Worm (Caenorhabditis elegans) whole organism, mixed stage, embryonic: Measurements from ENCODE around the gene rps-23.
A peak's percentile ranks its signal among the peaks of the same experiment; 100 is the strongest.

Experiments used
- M03D4.4 ChIP-seq: sonication (generic microtip); optimal IDR thresholded peaks from 2 replicates; lab custom pipeline; 2017; ENCODE audit warnings: mild to moderate bottlenecking, missing genetic modification characterization, missing compliant biosample characterization
- bed-3 ChIP-seq: fragments of 200-800 bp; sonication (Bioruptor generic); optimal IDR thresholded peaks from 3 replicates; lab custom pipeline; 2018; ENCODE audit warnings: mild to moderate bottlenecking, missing genetic modification characterization, moderate library complexity, missing compliant biosample characterization
- blmp-1 ChIP-seq: fragments of 150-350 bp; optimal IDR thresholded peaks from 2 replicates; lab custom pipeline; 2014; ENCODE audit warnings: missing biosample characterization, missing genetic modification characterization
- ceh-39 ChIP-seq: fragments of 150-350 bp; optimal IDR thresholded peaks from 2 replicates; lab custom pipeline; 2014; ENCODE audit warnings: missing biosample characterization, missing genetic modification characterization
- ceh-43 ChIP-seq: fragments of 200-800 bp; sonication (Bioruptor generic); optimal IDR thresholded peaks from 2 replicates; lab custom pipeline; 2018; ENCODE audit warnings: mild to moderate bottlenecking, missing genetic modification characterization, moderate library complexity, missing compliant biosample characterization
- ceh-83 ChIP-seq: fragments of 200-800 bp; sonication (Bioruptor generic); optimal IDR thresholded peaks from 2 replicates; lab custom pipeline; 2018; ENCODE audit warnings: mild to moderate bottlenecking, missing genetic modification characterization, missing compliant biosample characterization
- ces-1 ChIP-seq: fragments of 150-350 bp; optimal IDR thresholded peaks from 2 replicates; lab custom pipeline; 2014; ENCODE audit warnings: missing biosample characterization, missing genetic modification reagents, missing genetic modification characterization
- cnd-1 ChIP-seq: fragments of 200-800 bp; sonication (Bioruptor generic); optimal IDR thresholded peaks from 2 replicates; lab custom pipeline; 2018; ENCODE audit warnings: mild to moderate bottlenecking, missing genetic modification characterization, missing compliant biosample characterization
- elt-1 ChIP-seq: sonication (generic microtip); optimal IDR thresholded peaks from 2 replicates; lab custom pipeline; 2017; ENCODE audit warnings: missing genetic modification characterization, mild to moderate bottlenecking, missing compliant biosample characterization, antibody characterized with exemption, moderate library complexity, borderline replicate concordance; ENCODE audit not compliant: insufficient read depth
- elt-3 ChIP-seq: fragments of 150-350 bp; optimal IDR thresholded peaks from 2 replicates; lab custom pipeline; 2014; ENCODE audit warnings: missing biosample characterization, missing genetic modification characterization
- flh-1 ChIP-seq: fragments of 200-800 bp; sonication (Bioruptor generic); optimal IDR thresholded peaks from 2 replicates; lab custom pipeline; 2018; ENCODE audit warnings: mild to moderate bottlenecking, missing genetic modification characterization, moderate library complexity, missing compliant biosample characterization
- ham-2 ChIP-seq: fragments of 200-800 bp; sonication (Bioruptor generic); optimal IDR thresholded peaks from 2 replicates; lab custom pipeline; 2018; ENCODE audit warnings: mild to moderate bottlenecking, missing genetic modification characterization, missing compliant biosample characterization
- hlh-1 ChIP-seq: fragments of 150-350 bp; optimal IDR thresholded peaks from 2 replicates; lab custom pipeline; 2014; ENCODE audit warnings: missing biosample characterization, missing genetic modification reagents, missing genetic modification characterization
- lin-13 ChIP-seq: fragments of 150-350 bp; optimal IDR thresholded peaks from 2 replicates; lab custom pipeline; 2014; ENCODE audit warnings: missing biosample characterization, missing genetic modification characterization
- lin-32 ChIP-seq: fragments of 200-800 bp; sonication (Bioruptor generic); optimal IDR thresholded peaks from 2 replicates; lab custom pipeline; 2018; ENCODE audit warnings: mild to moderate bottlenecking, missing genetic modification characterization, missing compliant biosample characterization
- lsy-2 ChIP-seq: fragments of 150-350 bp; optimal IDR thresholded peaks from 2 replicates; lab custom pipeline; 2014; ENCODE audit warnings: missing biosample characterization, missing genetic modification characterization
- mab-5 ChIP-seq: fragments of 150-350 bp; optimal IDR thresholded peaks from 2 replicates; lab custom pipeline; 2014; ENCODE audit warnings: missing biosample characterization, missing genetic modification characterization
- mep-1 ChIP-seq: fragments of 150-350 bp; optimal IDR thresholded peaks from 2 replicates; lab custom pipeline; 2017; ENCODE audit warnings: missing biosample characterization, missing genetic modification reagents, missing genetic modification characterization, inconsistent platforms
- nhr-12 ChIP-seq: fragments of 150-350 bp; optimal IDR thresholded peaks from 2 replicates; lab custom pipeline; 2014; ENCODE audit warnings: missing biosample characterization, missing genetic modification characterization
- nhr-2 ChIP-seq: fragments of 150-350 bp; optimal IDR thresholded peaks from 2 replicates; lab custom pipeline; 2014; ENCODE audit warnings: missing biosample characterization, missing genetic modification characterization
- nhr-237 ChIP-seq: fragments of 150-350 bp; optimal IDR thresholded peaks from 2 replicates; lab custom pipeline; 2014; ENCODE audit warnings: missing biosample characterization, missing genetic modification characterization
- nhr-28 ChIP-seq: fragments of 150-350 bp; optimal IDR thresholded peaks from 2 replicates; lab custom pipeline; 2014; ENCODE audit warnings: missing biosample characterization, missing genetic modification characterization
- nhr-76 ChIP-seq: sonication (generic microtip); optimal IDR thresholded peaks from 2 replicates; lab custom pipeline; 2017; ENCODE audit warnings: missing biosample characterization, missing genetic modification characterization
- pha-4 ChIP-seq: fragments of 150-350 bp; optimal IDR thresholded peaks from 2 replicates; lab custom pipeline; 2018; ENCODE audit warnings: missing biosample characterization, missing genetic modification reagents, missing genetic modification characterization
- sem-2 ChIP-seq: fragments of 200-800 bp; sonication (Bioruptor generic); optimal IDR thresholded peaks from 2 replicates; lab custom pipeline; 2018; ENCODE audit warnings: mild to moderate bottlenecking, missing genetic modification characterization, missing compliant biosample characterization
- sptf-1 ChIP-seq: sonication (generic microtip); optimal IDR thresholded peaks from 2 replicates; lab custom pipeline; 2017; ENCODE audit warnings: mild to moderate bottlenecking, missing genetic modification characterization, moderate library complexity, missing compliant biosample characterization
- tbx-8 ChIP-seq: fragments of 200-800 bp; sonication (Bioruptor generic); optimal IDR thresholded peaks from 2 replicates; lab custom pipeline; 2018; ENCODE audit warnings: mild to moderate bottlenecking, missing genetic modification characterization, moderate library complexity, missing compliant biosample characterization
- unc-120 ChIP-seq: sonication (generic microtip); optimal IDR thresholded peaks from 2 replicates; lab custom pipeline; 2017; ENCODE audit warnings: missing genetic modification characterization, missing compliant biosample characterization; ENCODE audit not compliant: poor library complexity, severe bottlenecking
- unc-39 ChIP-seq: fragments of 150-350 bp; optimal IDR thresholded peaks from 2 replicates; lab custom pipeline; 2014; ENCODE audit warnings: missing biosample characterization, missing genetic modification characterization
- unc-62 ChIP-seq: fragments of 150-350 bp; optimal IDR thresholded peaks from 2 replicates; lab custom pipeline; 2014; ENCODE audit warnings: missing biosample characterization, missing genetic modification reagents, missing genetic modification characterization
- zip-8 ChIP-seq: fragments of 150-350 bp; optimal IDR thresholded peaks from 2 replicates; lab custom pipeline; 2014; ENCODE audit warnings: missing biosample characterization, missing genetic modification characterization
- ztf-11 ChIP-seq: fragments of 150-350 bp; optimal IDR thresholded peaks from 2 replicates; lab custom pipeline; 2014; ENCODE audit warnings: missing biosample characterization, missing genetic modification characterization

rps-23 gene

ce11 chrIV:12382864-12383263 is 8.0 kb downstream of the rps-23 start, which contains the start of gene thn-2:
Gene thn-2, plus strand, starts transcription at chrIV:12383170.
- no peak for TF ChIP-seq ces-1 (GFP tag; lab: Kevin White, UChicago)
- TF ChIP-seq elt-3 (tag; lab: Kevin White, UChicago): no peak

DNA sequence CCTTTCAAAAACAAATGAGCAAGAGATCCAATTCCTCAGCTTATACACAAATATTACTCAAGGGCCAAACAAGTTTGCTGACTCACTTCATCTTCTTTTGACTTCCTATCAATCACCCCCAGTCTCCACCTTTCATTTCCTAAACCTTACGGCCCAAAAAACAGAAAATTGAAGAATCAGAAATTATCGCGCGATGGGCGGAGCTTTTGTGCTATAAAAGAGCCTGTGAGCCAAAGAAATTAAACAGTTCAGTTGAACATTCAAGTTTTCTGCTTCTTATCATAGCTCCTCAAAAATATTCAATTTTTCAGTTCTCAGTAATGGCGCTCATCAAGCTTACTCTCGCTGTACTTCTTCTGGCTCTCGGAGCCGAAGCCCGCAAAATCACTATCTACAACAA is 11.1 kb downstream of the rps-23 start, which contains the start of gene thn-1:
thn-1 (plus strand) TSS at position 301 of the 400 bp plus-strand sequence.
- TF ChIP-seq sem-2 (GFP tag; lab: Kevin White, UChicago) (no peak), M03D4.4 (tag; lab: Kevin White, UChicago) (no peak), nhr-237 (no peak), ceh-83 (GFP tag; lab: Kevin White, UChicago) (no peak), blmp-1 (tag; lab: Kevin White, UChicago) (no peak), nhr-12 (tag; lab: Kevin White, UChicago) (no peak), ham-2 (GFP tag; lab: Kevin White, UChicago) (no peak), lin-13 (no peak), zip-8 (tag; lab: Kevin White, UChicago) (no peak)
- TF ChIP-seq, all 35 proteins: peak for 0

ce11 chrIV:12378919-12379318 is 11.9 kb downstream of the rps-23 start:
- TF ChIP-seq lsy-2 (tag; lab: Kevin White, UChicago) (no peak), sem-2 (GFP tag; lab: Kevin White, UChicago) (no peak), nhr-237 (no peak), nhr-28 (no peak), nhr-76 (no peak), flh-1 (GFP tag; lab: Kevin White, UChicago) (no peak), ztf-11 (tag; lab: Kevin White, UChicago) (no peak), nhr-12 (tag; lab: Kevin White, UChicago) (no peak)

ce11 chrIV:12376021-12376420 is 14.8 kb downstream of the rps-23 start, which contains the start of gene atz-1:
Gene atz-1, minus strand, starts transcription at chrIV:12376121.
- TF ChIP-seq cnd-1 (tag; lab: Kevin White, UChicago) (no peak), ceh-39 (tag; lab: Kevin White, UChicago) (peak; percentile 36), nhr-28 (no peak), nhr-2 (tag; lab: Kevin White, UChicago) (peak; percentile 80)
- TF ChIP-seq, all 35 proteins: peak for 2

ce11 chrIV:12371879-12372278 is 19.0 kb downstream of the rps-23 start, which contains the start of gene wdr-46:
Gene wdr-46, plus strand, starts transcription at chrIV:12372253.
- no peak for TF ChIP-seq unc-120 (tag; lab: Kevin White, UChicago)
- no peak for TF ChIP-seq bed-3 (GFP tag; lab: Kevin White, UChicago)
- no peak for TF ChIP-seq unc-39 (tag; lab: Kevin White, UChicago)
- peak; percentile 40 for TF ChIP-seq lin-13
- TF ChIP-seq nhr-237: peak; percentile 58
- TF ChIP-seq flh-1 (GFP tag; lab: Kevin White, UChicago): no peak
- TF ChIP-seq sem-2 (GFP tag; lab: Kevin White, UChicago): no peak
- TF ChIP-seq tbx-8 (GFP tag; lab: Kevin White, UChicago): no peak
- peak; percentile 99 for TF ChIP-seq lsy-2 (tag; lab: Kevin White, UChicago)
- TF ChIP-seq pha-4 (tag; lab: Kevin White, UChicago): peak; percentile 36
- no peak for TF ChIP-seq blmp-1 (tag; lab: Kevin White, UChicago)
- no peak for TF ChIP-seq nhr-28
- peak; percentile 42 for TF ChIP-seq ceh-83 (GFP tag; lab: Kevin White, UChicago)
- TF ChIP-seq ceh-43: peak; percentile 31
- TF ChIP-seq ham-2 (GFP tag; lab: Kevin White, UChicago): no peak
- TF ChIP-seq nhr-2 (tag; lab: Kevin White, UChicago): peak; percentile 19
- peak; percentile 10 for TF ChIP-seq M03D4.4 (tag; lab: Kevin White, UChicago)
- peak; percentile 25 for TF ChIP-seq cnd-1 (tag; lab: Kevin White, UChicago)
- TF ChIP-seq hlh-1: no peak
- TF ChIP-seq sptf-1 (tag; lab: Kevin White, UChicago): peak; percentile 53
- peak; percentile 8 for TF ChIP-seq ceh-39 (tag; lab: Kevin White, UChicago)
- TF ChIP-seq zip-8 (tag; lab: Kevin White, UChicago): no peak
- TF ChIP-seq unc-62: peak; percentile 29
- TF ChIP-seq elt-1 (tag; lab: Kevin White, UChicago): no peak
- no peak for TF ChIP-seq lin-32 (GFP tag; lab: Kevin White, UChicago)
- peak; percentile 82 for TF ChIP-seq mep-1 (tag; lab: Kevin White, UChicago)
- peak; percentile 86 for TF ChIP-seq ces-1 (GFP tag; lab: Kevin White, UChicago)
- no peak for TF ChIP-seq mab-5 (tag; lab: Kevin White, UChicago)
